Worm (Caenorhabditis elegans) whole organism, L1 larva: ENCODE data around the gene C13B4.1.

Source experiments
- ceh-63 ChIP-seq: fragments of 200-800 bp; sonication (Bioruptor generic); optimal IDR thresholded peaks from 2 replicates; lab custom pipeline; 2018; ENCODE audit warnings: mild to moderate bottlenecking, missing genetic modification characterization, missing compliant biosample characterization
- nhr-19 ChIP-seq: fragments of 200-800 bp; sonication (Bioruptor generic); conservative IDR thresholded peaks from 2 replicates; pipeline ENCODE4 v1.3.6; 2022; ENCODE audit warnings: missing genetic modification characterization, missing compliant biosample characterization
- nhr-71 ChIP-seq: sonication (generic microtip); optimal IDR thresholded peaks from 2 replicates; lab custom pipeline; 2016; ENCODE audit warnings: mild to moderate bottlenecking, missing genetic modification characterization, moderate library complexity, missing compliant biosample characterization

Gene C13B4.1

DNA sequence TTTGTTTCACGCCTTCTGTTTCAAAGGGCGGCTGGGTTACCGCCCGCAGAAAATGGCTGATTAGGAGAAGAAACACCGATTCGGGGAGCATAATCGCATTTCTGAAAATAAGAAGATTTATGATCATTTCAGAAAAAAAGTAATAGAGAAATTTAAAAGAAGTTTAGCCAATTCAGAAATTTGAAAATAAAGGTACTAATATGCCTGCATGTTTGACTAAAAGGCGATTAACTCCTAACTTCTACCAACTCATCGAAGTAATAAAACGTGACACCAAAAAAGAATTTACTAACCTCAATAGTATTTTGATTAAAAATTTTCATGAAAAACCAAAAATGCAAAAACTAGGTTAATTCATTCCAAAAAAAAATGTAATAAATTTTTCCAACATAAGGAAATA, 54.6 kb downstream of the C13B4.1 start, which contains the start of gene plx-2:
plx-2 (minus strand) TSS at position 101 of the 400 bp plus-strand sequence.
- no peak for TF ChIP-seq ceh-63 (GFP tag; lab: Kevin White, UChicago)
- TF ChIP-seq nhr-71 (tag; lab: Kevin White, UChicago), result no peak
- TF ChIP-seq nhr-19 (GFP tag; lab: Robert Waterston, UW), result no peak
- TF ChIP-seq, all 84 proteins: peak for 0
